Fruit fly (Drosophila melanogaster) whole organism, embryonic: ENCODE results near the gene mxt.

Source experiments
- Aef1 ChIP-seq: fragments of 200-800 bp; sonication (Bioruptor generic); IDR thresholded peaks from 3 replicates; pipeline ENCODE4 v1.3.6; 2022; ENCODE audit warnings: missing biosample characterization, missing genetic modification characterization
- Atf3 ChIP-seq: fragments of 200-800 bp; sonication (Bioruptor generic); optimal IDR thresholded peaks from 3 replicates; lab custom pipeline; 2016; ENCODE audit warnings: missing biosample characterization, missing genetic modification characterization
- CG10959 ChIP-seq: fragments of 200-800 bp; sonication (Bioruptor generic); IDR thresholded peaks from 2 replicates; pipeline ENCODE4 v1.3.6; 2022; ENCODE audit warnings: missing biosample characterization, missing genetic modification characterization
- CG10979 ChIP-seq: fragments of 200-800 bp; sonication (Bioruptor generic); optimal IDR thresholded peaks from 2 replicates; lab custom pipeline; 2018; ENCODE audit warnings: missing biosample characterization, mild to moderate bottlenecking, missing genetic modification characterization, moderate library complexity
- CG12071 ChIP-seq: fragments of 200-800 bp; sonication (Bioruptor generic); optimal IDR thresholded peaks from 3 replicates; lab custom pipeline; 2018; ENCODE audit warnings: missing biosample characterization, mild to moderate bottlenecking, missing genetic modification characterization
- CG13424 ChIP-seq: fragments of 200-800 bp; sonication (Bioruptor generic); optimal IDR thresholded peaks from 2 replicates; lab custom pipeline; 2019; ENCODE audit warnings: missing biosample characterization, mild to moderate bottlenecking, missing genetic modification characterization, moderate library complexity
- CG15479 ChIP-seq: fragments of 200-800 bp; sonication (Bioruptor generic); optimal IDR thresholded peaks from 3 replicates; lab custom pipeline; 2019; ENCODE audit warnings: missing biosample characterization, mild to moderate bottlenecking, missing genetic modification characterization, moderate library complexity
- CG16779 ChIP-seq: fragments of 200-800 bp; sonication (Bioruptor generic); IDR thresholded peaks from 2 replicates; pipeline ENCODE4 v1.3.6; 2022; ENCODE audit warnings: missing biosample characterization, missing genetic modification characterization
- CG16815 ChIP-seq: fragments of 200-800 bp; sonication (Bioruptor generic); optimal IDR thresholded peaks from 3 replicates; lab custom pipeline; 2017; ENCODE audit warnings: missing biosample characterization, mild to moderate bottlenecking, missing genetic modification characterization
- CG17829 ChIP-seq: fragments of 200-800 bp; optimal IDR thresholded peaks from 2 replicates; lab custom pipeline; 2019; ENCODE audit warnings: missing biosample characterization, mild to moderate bottlenecking, missing genetic modification characterization, moderate library complexity
- CG17912 ChIP-seq: fragments of 200-800 bp; sonication (Bioruptor generic); optimal IDR thresholded peaks from 2 replicates; lab custom pipeline; 2018; ENCODE audit warnings: missing biosample characterization, mild to moderate bottlenecking, missing genetic modification characterization
- CG2678 ChIP-seq: fragments of 200-800 bp; sonication (Bioruptor generic); optimal IDR thresholded peaks from 3 replicates; lab custom pipeline; 2019; ENCODE audit warnings: missing biosample characterization, mild to moderate bottlenecking, missing genetic modification characterization, moderate library complexity
- CG2712 ChIP-seq: fragments of 200-800 bp; optimal IDR thresholded peaks from 3 replicates; lab custom pipeline; 2019; ENCODE audit warnings: missing biosample characterization, mild to moderate bottlenecking, missing genetic modification characterization, moderate library complexity
- CG30431 ChIP-seq: fragments of 200-800 bp; sonication (Bioruptor generic); optimal IDR thresholded peaks from 2 replicates; lab custom pipeline; 2017; ENCODE audit warnings: missing biosample characterization, missing genetic modification characterization
- CG31388 ChIP-seq: fragments of 200-800 bp; sonication (Bioruptor generic); optimal IDR thresholded peaks from 2 replicates; lab custom pipeline; 2016; ENCODE audit warnings: missing biosample characterization, missing genetic modification characterization
- CG3407 ChIP-seq: fragments of 200-800 bp; sonication (Bioruptor generic); optimal IDR thresholded peaks from 2 replicates; lab custom pipeline; 2018; ENCODE audit warnings: missing biosample characterization, mild to moderate bottlenecking, missing genetic modification characterization
- CG5180 ChIP-seq: fragments of 200-800 bp; sonication (Bioruptor generic); optimal IDR thresholded peaks from 3 replicates; lab custom pipeline; 2017; ENCODE audit warnings: missing biosample characterization, missing genetic modification characterization, mild to moderate bottlenecking, moderate library complexity, missing genetic modification reagents
- CG5953 ChIP-seq: fragments of 200-800 bp; sonication (Bioruptor generic); IDR thresholded peaks from 2 replicates; pipeline ENCODE4 v1.3.6; 2022; ENCODE audit warnings: missing biosample characterization, missing genetic modification characterization
- CG6683 ChIP-seq: fragments of 200-800 bp; sonication (Bioruptor generic); optimal IDR thresholded peaks from 2 replicates; lab custom pipeline; 2017; ENCODE audit warnings: missing biosample characterization, mild to moderate bottlenecking, missing genetic modification characterization, missing genetic modification reagents
- CG6765 ChIP-seq: fragments of 200-800 bp; sonication (Bioruptor generic); optimal IDR thresholded peaks from 3 replicates; lab custom pipeline; 2017; ENCODE audit warnings: missing biosample characterization, mild to moderate bottlenecking, missing genetic modification characterization
- CG6813 ChIP-seq: fragments of 200-800 bp; sonication (Bioruptor generic); optimal IDR thresholded peaks from 2 replicates; lab custom pipeline; 2017; ENCODE audit warnings: missing biosample characterization, missing genetic modification characterization, mild to moderate bottlenecking, moderate library complexity, missing genetic modification reagents
- CG8290 ChIP-seq, 3 experiments: fragments of 200-800 bp; sonication (Bioruptor generic); optimal IDR thresholded peaks; 2 replicates each; lab custom pipeline; 2016 to 2019; ENCODE audit warnings: missing biosample characterization in 3 of 3, missing genetic modification characterization in 3 of 3, mild to moderate bottlenecking in 2 of 3, moderate library complexity in 1 of 3
- CG8478 ChIP-seq: fragments of >200 bp; optimal IDR thresholded peaks from 2 replicates; lab custom pipeline; 2018
- CG9727 ChIP-seq: fragments of 200-800 bp; sonication (Bioruptor generic); optimal IDR thresholded peaks from 3 replicates; lab custom pipeline; 2017; ENCODE audit warnings: missing biosample characterization, mild to moderate bottlenecking, missing genetic modification characterization
- CG9932 ChIP-seq: fragments of 200-800 bp; sonication (Bioruptor generic); IDR thresholded peaks from 2 replicates; pipeline ENCODE4 v1.3.6; 2022; ENCODE audit warnings: missing biosample characterization, missing genetic modification characterization
- HLH3B ChIP-seq: fragments of 200-800 bp; sonication (Bioruptor generic); IDR thresholded peaks from 2 replicates; pipeline ENCODE4 v1.3.6; 2022; ENCODE audit warnings: missing biosample characterization, missing genetic modification characterization
- Hr39 ChIP-seq: fragments of >200 bp; optimal IDR thresholded peaks from 2 replicates; lab custom pipeline; 2017
- Mrtf ChIP-seq: fragments of 200-800 bp; sonication (Bioruptor generic); IDR thresholded peaks from 3 replicates; pipeline ENCODE4 v1.3.6; 2022; ENCODE audit warnings: missing biosample characterization, missing genetic modification characterization
- NC2α ChIP-seq: fragments of 200-800 bp; sonication (Bioruptor generic); optimal IDR thresholded peaks from 2 replicates; lab custom pipeline; 2016; ENCODE audit warnings: missing biosample characterization, missing genetic modification characterization
- Pdp1 ChIP-seq, 2 experiments: fragments of 200-800 bp; sonication (Bioruptor generic); optimal IDR thresholded peaks; 3 replicates each; lab custom pipeline; 2016; ENCODE audit warnings: missing biosample characterization in 2 of 2, missing genetic modification characterization in 2 of 2, mild to moderate bottlenecking in 1 of 2, moderate library complexity in 1 of 2
- Ptx1 ChIP-seq: fragments of 200-800 bp; sonication (Bioruptor generic); IDR thresholded peaks from 2 replicates; pipeline ENCODE4 v1.3.6; 2022; ENCODE audit warnings: missing biosample characterization, missing genetic modification characterization
- Side ChIP-seq: fragments of 200-800 bp; sonication (Bioruptor generic); optimal IDR thresholded peaks from 2 replicates; lab custom pipeline; 2016; ENCODE audit warnings: missing biosample characterization, missing genetic modification characterization
- Xbp1 ChIP-seq: fragments of 200-800 bp; sonication (Bioruptor generic); optimal IDR thresholded peaks from 3 replicates; lab custom pipeline; 2016; ENCODE audit warnings: missing biosample characterization, mild to moderate bottlenecking, missing genetic modification characterization
- az2 ChIP-seq: fragments of 200-800 bp; sonication (Bioruptor generic); optimal IDR thresholded peaks from 3 replicates; lab custom pipeline; 2016; ENCODE audit warnings: missing biosample characterization, missing genetic modification characterization
- chif ChIP-seq, 2 experiments: fragments of 200-800 bp; sonication (Bioruptor generic); optimal IDR thresholded peaks; 3 replicates each; lab custom pipeline; 2016; ENCODE audit warnings: missing biosample characterization in 2 of 2, missing genetic modification characterization in 2 of 2
- croc ChIP-seq: fragments of 200-800 bp; sonication (Bioruptor generic); conservative IDR thresholded peaks from 3 replicates; pipeline ENCODE4 v1.3.6; 2022; ENCODE audit warnings: missing biosample characterization, missing genetic modification characterization
- danr ChIP-seq: fragments of 200-800 bp; sonication (Bioruptor generic); IDR thresholded peaks from 2 replicates; pipeline ENCODE4 v1.3.6; 2022; ENCODE audit warnings: missing biosample characterization, missing genetic modification characterization
- dimm ChIP-seq: fragments of 200-800 bp; sonication (Bioruptor generic); IDR thresholded peaks from 2 replicates; pipeline ENCODE4 v1.3.6; 2022; ENCODE audit warnings: missing biosample characterization, missing genetic modification characterization
- gcm2 ChIP-seq: fragments of 200-800 bp; sonication (Bioruptor generic); optimal IDR thresholded peaks from 2 replicates; lab custom pipeline; 2016; ENCODE audit warnings: missing biosample characterization, missing genetic modification characterization
- kah ChIP-seq: fragments of 200-800 bp; sonication (Bioruptor generic); optimal IDR thresholded peaks from 2 replicates; lab custom pipeline; 2018; ENCODE audit warnings: missing biosample characterization, mild to moderate bottlenecking, missing genetic modification characterization
- lilli ChIP-seq: fragments of 200-800 bp; sonication (Bioruptor generic); optimal IDR thresholded peaks from 3 replicates; lab custom pipeline; 2016; ENCODE audit warnings: missing biosample characterization, missing genetic modification characterization
- lola ChIP-seq, 3 experiments: fragments of >200 bp in 2 of 3; fragments of 200-800 bp in 1 of 3; sonication (Bioruptor generic) in 1 of 3; optimal IDR thresholded peaks; 2 replicates each; lab custom pipeline; 2017 to 2019; ENCODE audit warnings: missing biosample characterization in 3 of 3, missing genetic modification characterization in 3 of 3, mild to moderate bottlenecking in 1 of 3, moderate library complexity in 1 of 3
- nerfin-1 ChIP-seq: fragments of 200-800 bp; sonication (Bioruptor generic); optimal IDR thresholded peaks from 3 replicates; lab custom pipeline; 2019; ENCODE audit warnings: missing biosample characterization, mild to moderate bottlenecking, missing genetic modification characterization, moderate library complexity
- pum ChIP-seq: fragments of 200-800 bp; sonication (Bioruptor generic); optimal IDR thresholded peaks from 2 replicates; lab custom pipeline; 2016; ENCODE audit warnings: missing biosample characterization, missing genetic modification characterization
- run ChIP-seq: fragments of 200-800 bp; sonication (Bioruptor generic); optimal IDR thresholded peaks from 3 replicates; lab custom pipeline; 2018; ENCODE audit warnings: missing biosample characterization, mild to moderate bottlenecking, missing genetic modification characterization
- scrt ChIP-seq: fragments of 200-800 bp; sonication (Bioruptor generic); optimal IDR thresholded peaks from 2 replicates; lab custom pipeline; 2018; ENCODE audit warnings: missing biosample characterization, mild to moderate bottlenecking, missing genetic modification characterization, moderate library complexity
- stwl ChIP-seq: fragments of 200-800 bp; sonication (Bioruptor generic); optimal IDR thresholded peaks from 3 replicates; lab custom pipeline; 2018; ENCODE audit warnings: missing biosample characterization, mild to moderate bottlenecking, missing genetic modification characterization, moderate library complexity
- tll ChIP-seq, 2 experiments: fragments of 200-800 bp in 1 of 2; fragments of >200 bp in 1 of 2; sonication (Bioruptor generic) in 1 of 2; optimal IDR thresholded peaks; 2 replicates each; lab custom pipeline; 2017 to 2019; ENCODE audit warnings: missing biosample characterization in 2 of 2, missing genetic modification characterization in 2 of 2, mild to moderate bottlenecking in 1 of 2, moderate library complexity in 1 of 2
- zfh1 ChIP-seq: fragments of 200-800 bp; sonication (Bioruptor generic); IDR thresholded peaks from 3 replicates; pipeline ENCODE4 v1.3.6; 2022; ENCODE audit warnings: missing biosample characterization, missing genetic modification characterization
- zfh2 ChIP-seq: fragments of 200-800 bp; sonication (Bioruptor generic); optimal IDR thresholded peaks from 2 replicates; lab custom pipeline; 2016; ENCODE audit warnings: missing biosample characterization, missing genetic modification characterization

The mxt gene

dm6 chr2L:4821319-4821717 is 25.8 kb downstream of the mxt start (continued):
- peak; percentile 25 for TF ChIP-seq CG30431 (GFP tag; lab: Kevin White, UChicago)
- TF ChIP-seq HLH3B (GFP tag; lab: Robert Waterston, UW): peak; percentile 31; the same call in 1 of the 2 replicates
- peak; percentile 34 for TF ChIP-seq CG15479 (GFP tag; lab: Kevin White, UChicago)
- peak; percentile 71 for TF ChIP-seq CG2712 (tag; lab: Kevin White, UChicago)
- TF ChIP-seq kah: peak; percentile 36
- peak; percentile 41 for TF ChIP-seq zfh2
- TF ChIP-seq NC2α: no peak
- peak in 1 of 3 experiments; percentile 57 for TF ChIP-seq lola (GFP tag; optimal IDR thresholded peaks at IDR 0.05; lab: Kevin White, UChicago)
- no peak for TF ChIP-seq CG16779
- TF ChIP-seq run (tag; lab: Kevin White, UChicago): no peak
- peak; percentile 67 for TF ChIP-seq scrt (GFP tag; lab: Kevin White, UChicago)
- no peak for TF ChIP-seq CG8478
- TF ChIP-seq CG8290 (GFP tag; optimal IDR thresholded peaks at IDR 0.05; lab: Kevin White, UChicago): no peak
- TF ChIP-seq CG8290 (tag; optimal IDR thresholded peaks at IDR 0.05; lab: Kevin White, UChicago): peak in 1 of 2 experiments; percentile 42
- TF ChIP-seq Hr39 (lab: Kevin White, UChicago): no peak
- peak; percentile 90 for TF ChIP-seq CG2678
- TF ChIP-seq CG3407 (GFP tag; lab: Kevin White, UChicago): peak; percentile 26
- no peak for TF ChIP-seq tll (GFP tag; optimal IDR thresholded peaks at IDR 0.05; lab: Kevin White, UChicago)
- TF ChIP-seq CG31388 (GFP tag; lab: Kevin White, UChicago): peak; percentile 29
- TF ChIP-seq CG10959: no peak
- TF ChIP-seq CG6813 (GFP tag; lab: Kevin White, UChicago): peak; percentile 50
- TF ChIP-seq CG16815 (GFP tag; lab: Kevin White, UChicago): peak; percentile 42
- TF ChIP-seq Aef1 (GFP tag; lab: Robert Waterston, UW): peak; percentile 69
- TF ChIP-seq Mrtf (GFP tag; lab: Robert Waterston, UW): peak; percentile 55; the same call in 1 of the 3 replicates
- peak; percentile 44 for TF ChIP-seq az2
- TF ChIP-seq Pdp1 (GFP tag; optimal IDR thresholded peaks at IDR 0.05; lab: Kevin White, UChicago): peak; percentile 25 to 44
- peak; percentile 64 for TF ChIP-seq lilli (GFP tag; lab: Kevin White, UChicago)
- peak; percentile 57 for TF ChIP-seq CG6683
- 0 out of 2 replicates have a peak, but pooled peaks have one; percentile 28 for TF ChIP-seq danr (GFP tag; lab: Robert Waterston, UW)
- no peak for TF ChIP-seq pum (GFP tag; lab: Kevin White, UChicago)
- TF ChIP-seq CG9727 (GFP tag; lab: Kevin White, UChicago): peak; percentile 78
- peak; percentile 22; the same call in 1 of the 2 replicates for TF ChIP-seq dimm (GFP tag; lab: Robert Waterston, UW)
- peak; percentile 61 for TF ChIP-seq CG10979 (tag; lab: Kevin White, UChicago)
- TF ChIP-seq chif (GFP tag; optimal IDR thresholded peaks at IDR 0.05; lab: Kevin White, UChicago): peak; percentile 28 to 32
- TF ChIP-seq CG17829: peak; percentile 6
- peak; percentile 70 for TF ChIP-seq Ptx1 (GFP tag; lab: Robert Waterston, UW)
- TF ChIP-seq Atf3 (GFP tag; lab: Kevin White, UChicago): no peak
- TF ChIP-seq gcm2 (GFP tag; lab: Kevin White, UChicago): peak; percentile 13
- peak; percentile 69 for TF ChIP-seq zfh1 (GFP tag; lab: Robert Waterston, UW)
- TF ChIP-seq croc (GFP tag; lab: Robert Waterston, UW): peak; percentile 37; the same call in 2 of the 3 replicates
- TF ChIP-seq Side (GFP tag; lab: Kevin White, UChicago): no peak
- TF ChIP-seq CG12071 (GFP tag; lab: Kevin White, UChicago): peak; percentile 8
- peak; percentile 62 for TF ChIP-seq CG6765
- peak; percentile 46 for TF ChIP-seq Xbp1
- TF ChIP-seq CG5953 (GFP tag; lab: Robert Waterston, UW): no peak
- TF ChIP-seq CG5180 (GFP tag; lab: Kevin White, UChicago): peak; percentile 44
- TF ChIP-seq CG9932 (GFP tag; lab: Robert Waterston, UW): peak; percentile 73
- peak; percentile 73 for TF ChIP-seq CG13424 (tag; lab: Kevin White, UChicago)
- TF ChIP-seq nerfin-1 (tag; lab: Kevin White, UChicago): peak; percentile 35
- no peak for TF ChIP-seq CG17912 (GFP tag; lab: Kevin White, UChicago)
- no peak for TF ChIP-seq stwl (tag; lab: Kevin White, UChicago)
